Fruit fly (Drosophila melanogaster) whole organism, wandering third instar larva: ENCODE measurements around the gene CG10126.

Source experiments
- CrebA ChIP-seq: fragments of 200-800 bp; sonication (Bioruptor generic); optimal IDR thresholded peaks from 2 replicates; lab custom pipeline; 2016; ENCODE audit warnings: missing biosample characterization, mild to moderate bottlenecking, missing genetic modification characterization, borderline replicate concordance
- Hnf4 ChIP-seq: fragments of 200-800 bp; sonication (Bioruptor generic); optimal IDR thresholded peaks from 2 replicates; lab custom pipeline; 2016; ENCODE audit warnings: missing biosample characterization, mild to moderate bottlenecking, missing genetic modification characterization
- Hr78 ChIP-seq: fragments of >200 bp; optimal IDR thresholded peaks from 2 replicates; lab custom pipeline; 2017; ENCODE audit warnings: missing biosample characterization, missing genetic modification characterization
- Sp1 ChIP-seq: fragments of 200-800 bp; sonication (Bioruptor generic); optimal IDR thresholded peaks from 3 replicates; lab custom pipeline; 2019; ENCODE audit warnings: missing biosample characterization, mild to moderate bottlenecking, missing genetic modification characterization, moderate library complexity
- ey ChIP-seq: fragments of 200-800 bp; sonication (Bioruptor generic); optimal IDR thresholded peaks from 2 replicates; lab custom pipeline; 2016; ENCODE audit warnings: missing biosample characterization, missing genetic modification characterization
- psq ChIP-seq: fragments of 200-800 bp; sonication (Bioruptor generic); optimal IDR thresholded peaks from 3 replicates; lab custom pipeline; 2017; ENCODE audit warnings: missing biosample characterization, mild to moderate bottlenecking, missing genetic modification characterization, moderate library complexity

dm6 chr3R:12891656-12892055 is 32.6 kb upstream of the CG10126 start, which contains the start of gene d-cup:
- TF ChIP-seq Sp1 (no peak), psq (GFP tag; lab: Kevin White, UChicago) (no peak), CrebA (GFP tag; lab: Kevin White, UChicago) (no peak), Hnf4 (GFP tag; lab: Kevin White, UChicago) (no peak), Hr78 (GFP tag; lab: Kevin White, UChicago) (no peak), ey (no peak)
